Worm (Caenorhabditis elegans): Measurements from ENCODE around the gene F56D6.23.

Gene F56D6.23

DNA sequence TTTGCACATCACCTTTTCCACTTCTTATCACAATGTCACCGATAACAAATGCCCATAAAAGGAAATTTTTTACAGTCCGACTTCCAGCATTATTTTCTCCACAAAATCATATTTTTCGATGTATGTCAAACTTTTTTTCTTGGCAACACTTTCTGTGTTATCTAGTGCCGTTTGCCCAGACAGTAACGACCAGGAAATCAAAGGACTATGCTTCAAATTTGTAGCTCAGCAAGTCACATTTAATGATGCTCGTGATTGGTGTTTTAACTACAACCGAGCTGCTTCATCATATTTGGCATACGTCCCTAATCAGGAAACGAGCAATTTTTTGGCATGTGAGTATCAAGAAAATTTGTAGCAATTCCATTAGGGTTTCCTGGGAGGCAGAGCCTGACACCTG is 45.2 kb downstream of the F56D6.23 start:
- TF ChIP-seq elt-2 (tag; optimal IDR thresholded peaks at IDR 0.05) (peak; percentile 79), lin-13 (GFP tag; optimal IDR thresholded peaks at IDR 0.05) (no peak), efl-1 (optimal IDR thresholded peaks at IDR 0.05) (no peak), efl-1 (GFP tag; optimal IDR thresholded peaks at IDR 0.05 in 1 of 2) (peak in 1 of 2 experiments; percentile 71), efl-3 (GFP tag; optimal IDR thresholded peaks at IDR 0.05) (no peak), grh-1 (GFP tag; IDR thresholded peaks at IDR 0.05) (no peak), lsy-2 (tag; optimal IDR thresholded peaks at IDR 0.05) (no peak), nhr-11 (tag; optimal IDR thresholded peaks at IDR 0.05) (no peak), egl-13 (tag; optimal IDR thresholded peaks at IDR 0.05) (no peak), skn-1 (tag; optimal IDR thresholded peaks at IDR 0.05) (no peak), mep-1 (tag; optimal IDR thresholded peaks at IDR 0.05) (no peak), lin-35 (GFP tag; optimal IDR thresholded peaks at IDR 0.05) (peak in 1 of 2 experiments; percentile 11), snu-23 (GFP tag; optimal IDR thresholded peaks at IDR 0.05) (no peak), lir-3 (tag; optimal IDR thresholded peaks at IDR 0.05; ENCODE audit: poor library complexity) (no peak), lin-39 (tag; optimal IDR thresholded peaks at IDR 0.05) (no peak)

DNA sequence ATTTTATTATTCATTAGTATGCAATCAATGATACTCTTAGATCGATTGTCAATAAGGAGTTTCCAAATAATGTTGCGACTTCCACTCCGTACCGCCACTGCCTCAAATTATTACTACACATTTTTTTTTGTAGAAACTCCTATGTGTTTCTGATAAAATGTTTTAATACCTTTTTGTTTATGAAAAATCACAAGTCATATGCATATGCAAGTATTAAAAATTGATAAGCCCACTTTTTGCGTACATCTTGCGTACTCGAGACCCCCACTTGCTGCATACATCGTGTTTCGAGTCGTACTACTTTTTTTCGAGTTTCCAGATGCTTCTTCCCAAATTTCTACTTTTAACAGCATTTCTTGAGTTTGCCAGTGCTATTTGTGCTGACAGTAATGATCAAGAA is 46.8 kb downstream of the F56D6.23 start, which contains the start of gene clec-76:
Gene clec-76 (plus strand): TSS at position 234 of the 400 bp plus-strand sequence.
- no peak for TF ChIP-seq C34B4.2 (tag; optimal IDR thresholded peaks at IDR 0.05)
- TF ChIP-seq fkh-8 (tag; optimal IDR thresholded peaks at IDR 0.05) = no peak
- no peak for TF ChIP-seq zip-4 (GFP tag; optimal IDR thresholded peaks at IDR 0.05)
- no peak for TF ChIP-seq jun-1 (tag; optimal IDR thresholded peaks at IDR 0.05)
- no peak for TF ChIP-seq egl-27 (tag; optimal IDR thresholded peaks at IDR 0.05)
- no peak for TF ChIP-seq nhr-12 (tag; optimal IDR thresholded peaks at IDR 0.05)
- no peak for TF ChIP-seq irx-1 (tag; optimal IDR thresholded peaks at IDR 0.05)
- no peak for TF ChIP-seq nhr-71 (tag; optimal IDR thresholded peaks at IDR 0.05)
- TF ChIP-seq lin-35 (GFP tag; optimal IDR thresholded peaks at IDR 0.05) = peak in 1 of 2 experiments; percentile 2
- peak; percentile 82 for TF ChIP-seq elt-2 (tag; optimal IDR thresholded peaks at IDR 0.05)
